Worm (Caenorhabditis elegans): ENCODE results near the gene snr-3.
A peak's percentile ranks its signal among the peaks of the same experiment; 100 is the strongest.

Gene snr-3

DNA sequence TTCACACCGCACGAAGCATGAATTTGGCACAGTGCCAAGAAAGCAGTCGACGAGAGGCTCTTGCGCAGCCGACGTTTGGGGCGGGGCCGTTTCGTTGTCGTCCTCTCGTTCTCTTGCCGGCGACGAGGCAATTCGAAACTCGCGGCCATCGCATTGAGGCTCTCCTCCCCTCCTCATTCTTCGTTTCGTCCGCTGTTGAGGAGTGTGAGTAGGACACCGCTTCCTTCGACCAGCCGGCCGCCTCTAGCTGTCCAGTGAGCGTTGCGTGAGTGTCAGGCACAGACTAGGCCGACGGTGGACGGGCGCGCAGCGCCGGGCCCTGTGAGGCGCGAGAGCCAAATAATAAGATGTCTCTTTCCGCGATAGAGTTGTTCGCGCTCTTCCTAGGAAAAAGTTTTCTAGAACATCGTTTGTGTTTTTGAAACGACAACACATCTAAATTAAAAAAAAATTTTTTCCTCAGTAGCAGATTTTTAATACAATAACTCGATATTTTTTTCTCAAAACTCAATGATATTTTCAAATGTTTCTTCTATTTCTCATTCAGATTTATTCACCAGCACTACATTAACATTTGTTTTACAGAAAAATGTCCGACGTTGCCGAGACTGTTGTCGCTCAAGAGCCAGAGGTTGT lies 2.4 kb upstream of the snr-3 start, which contains the start of the genes T28D9.11 and T28D9.1 (continued):
- TF ChIP-seq ccch-3 (GFP tag; optimal IDR thresholded peaks at IDR 0.05) (no peak), lsl-1 (GFP tag; optimal IDR thresholded peaks at IDR 0.05) (no peak), lir-1 (GFP tag; conservative IDR thresholded peaks at IDR 0.05) (no peak), aptf-3 (GFP tag; IDR thresholded peaks at IDR 0.05) (no peak), atf-7 (tag; optimal IDR thresholded peaks at IDR 0.05) (no peak), sea-2 (GFP tag; IDR thresholded peaks at IDR 0.05) (no peak)

DNA sequence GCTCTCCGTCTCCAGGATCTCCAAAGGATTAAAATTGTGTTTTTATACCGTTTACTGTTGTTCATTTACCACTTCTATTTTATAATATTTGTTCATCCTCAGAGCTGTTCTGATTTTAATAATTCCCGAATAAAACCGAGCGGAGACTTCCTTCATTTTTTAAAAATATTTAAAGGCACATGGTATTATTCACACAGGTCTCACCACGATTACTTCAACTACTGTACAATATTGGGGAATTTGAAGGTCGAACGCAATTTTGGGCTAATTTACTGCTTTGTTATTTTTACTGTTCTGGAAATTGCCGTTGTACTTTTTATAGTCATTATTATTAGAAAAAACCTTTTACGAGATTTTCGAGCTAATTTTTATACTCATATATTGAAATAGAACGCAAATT lies 1.6 kb upstream of the snr-3 start:
- peak; percentile 81 for TF ChIP-seq athp-1 (tag; optimal IDR thresholded peaks at IDR 0.05)
- no peak for TF ChIP-seq ccch-3 (GFP tag; optimal IDR thresholded peaks at IDR 0.05)
- TF ChIP-seq hlh-26 (GFP tag; conservative IDR thresholded peaks at IDR 0.05) = no peak
- no peak for TF ChIP-seq egl-18 (GFP tag; IDR thresholded peaks at IDR 0.05)
- no peak for TF ChIP-seq lin-40 (tag; optimal IDR thresholded peaks at IDR 0.05)
- TF ChIP-seq Y56A3A.18 (GFP tag; IDR thresholded peaks at IDR 0.05) = no peak
- TF ChIP-seq lin-35 (GFP tag; optimal IDR thresholded peaks at IDR 0.05) = no peak
- TF ChIP-seq let-607 (tag; optimal IDR thresholded peaks at IDR 0.05) = no peak
- TF ChIP-seq madf-10 (tag; optimal IDR thresholded peaks at IDR 0.05) = no peak
- TF ChIP-seq rpc-1 (optimal IDR thresholded peaks at IDR 0.05) = no peak
- no peak for TF ChIP-seq rpc-1 (tag; optimal IDR thresholded peaks at IDR 0.05)
- peak; percentile 27 for TF ChIP-seq mes-4 (tag; optimal IDR thresholded peaks at IDR 0.05)
- TF ChIP-seq ZK185.1 (tag; optimal IDR thresholded peaks at IDR 0.05; ENCODE audit: poor library complexity, severe bottlenecking) = no peak
- TF ChIP-seq F33H1.4 (GFP tag; IDR thresholded peaks at IDR 0.05) = peak; percentile 88
- TF ChIP-seq nfya-2 (GFP tag; IDR thresholded peaks at IDR 0.05) = no peak
- TF ChIP-seq attf-5 (GFP tag; optimal IDR thresholded peaks at IDR 0.05) = no peak
- TF ChIP-seq hsf-1 (GFP tag; IDR thresholded peaks at IDR 0.05) = peak; percentile 63; the same call in 1 of the 2 replicates
- peak; percentile 23 for TF ChIP-seq repo-1 (tag; optimal IDR thresholded peaks at IDR 0.05)
- TF ChIP-seq Y53G8AR.9 (GFP tag; conservative IDR thresholded peaks at IDR 0.05) = peak; percentile 75
- peak; percentile 25; the same call in 1 of the 2 replicates for TF ChIP-seq rcor-1 (GFP tag; IDR thresholded peaks at IDR 0.05)
- no peak for TF ChIP-seq zfh-2 (GFP tag; conservative IDR thresholded peaks at IDR 0.05)
- peak; percentile 82 for TF ChIP-seq F23B12.7 (tag; optimal IDR thresholded peaks at IDR 0.05; ENCODE audit: insufficient read depth)
- TF ChIP-seq tbx-9 (tag; optimal IDR thresholded peaks at IDR 0.05; ENCODE audit: borderline replicate concordance) = no peak
- no peak for TF ChIP-seq nfya-1 (tag; optimal IDR thresholded peaks at IDR 0.05; ENCODE audit: borderline replicate concordance, insufficient read depth)
- TF ChIP-seq egl-44 (GFP tag; IDR thresholded peaks at IDR 0.05) = 0 out of 2 replicates have a peak, but pooled peaks have one; percentile 48
- no peak for TF ChIP-seq K12H6.12 (tag; optimal IDR thresholded peaks at IDR 0.05)
- TF ChIP-seq B0336.3 (GFP tag; IDR thresholded peaks at IDR 0.05) = peak; percentile 28; the same call in 1 of the 2 replicates
- no peak for TF ChIP-seq ztf-6 (GFP tag; IDR thresholded peaks at IDR 0.05)
- TF ChIP-seq tlf-1 (GFP tag; optimal IDR thresholded peaks at IDR 0.05) = peak; percentile 24
- no peak for TF ChIP-seq bed-1 (GFP tag; IDR thresholded peaks at IDR 0.05)
- no peak for TF ChIP-seq B0261.1 (tag; optimal IDR thresholded peaks at IDR 0.05)
- TF ChIP-seq dox-1 (GFP tag; IDR thresholded peaks at IDR 0.05) = no peak
- TF ChIP-seq pha-4 (tag; optimal IDR thresholded peaks at IDR 0.05) = no peak
- peak; percentile 86 for TF ChIP-seq madf-3 (GFP tag; IDR thresholded peaks at IDR 0.05)
- no peak for TF ChIP-seq akir-1 (GFP tag; optimal IDR thresholded peaks at IDR 0.05)
- no peak for TF ChIP-seq lsy-27 (tag; optimal IDR thresholded peaks at IDR 0.05; ENCODE audit: borderline replicate concordance, insufficient read depth)
- TF ChIP-seq fkh-3 (tag; optimal IDR thresholded peaks at IDR 0.05) = no peak
- TF ChIP-seq rec-8 (tag; optimal IDR thresholded peaks at IDR 0.05) = no peak
- 0 out of 2 replicates have a peak, but pooled peaks have one; percentile 74 for TF ChIP-seq ceh-40 (GFP tag; IDR thresholded peaks at IDR 0.05)
- TF ChIP-seq ztf-26 (tag; optimal IDR thresholded peaks at IDR 0.05) = no peak
- TF ChIP-seq attf-3 (GFP tag; conservative IDR thresholded peaks at IDR 0.05) = no peak
